Worm (Caenorhabditis elegans): Measurements from ENCODE around the gene ostf-4.

ce11 chrIII:10357598-10358186 lies 39.3 kb upstream of the ostf-4 start, which contains the start of gene umps-1:
- TF ChIP-seq lin-13 (tag; optimal IDR thresholded peaks at IDR 0.05) = no peak
- TF ChIP-seq snpc-4 (tag; optimal IDR thresholded peaks at IDR 0.05) = no peak
- no peak for TF ChIP-seq nhr-237 (tag; optimal IDR thresholded peaks at IDR 0.05)

Data from whole organism, mixed stage, embryonic.